Worm (Caenorhabditis elegans): ENCODE results near the gene F54C8.7.

F54C8.7 gene

ce11 chrIII:9453962-9454361, at the start of gene F54C8.7:
F54C8.7 (minus strand) TSS chrIII:9454062.
- TF ChIP-seq W03F9.2 (tag; optimal IDR thresholded peaks at IDR 0.05) (no peak), him-1 (tag; optimal IDR thresholded peaks at IDR 0.05) (no peak), dao-5 (tag; optimal IDR thresholded peaks at IDR 0.05) (no peak)

DNA sequence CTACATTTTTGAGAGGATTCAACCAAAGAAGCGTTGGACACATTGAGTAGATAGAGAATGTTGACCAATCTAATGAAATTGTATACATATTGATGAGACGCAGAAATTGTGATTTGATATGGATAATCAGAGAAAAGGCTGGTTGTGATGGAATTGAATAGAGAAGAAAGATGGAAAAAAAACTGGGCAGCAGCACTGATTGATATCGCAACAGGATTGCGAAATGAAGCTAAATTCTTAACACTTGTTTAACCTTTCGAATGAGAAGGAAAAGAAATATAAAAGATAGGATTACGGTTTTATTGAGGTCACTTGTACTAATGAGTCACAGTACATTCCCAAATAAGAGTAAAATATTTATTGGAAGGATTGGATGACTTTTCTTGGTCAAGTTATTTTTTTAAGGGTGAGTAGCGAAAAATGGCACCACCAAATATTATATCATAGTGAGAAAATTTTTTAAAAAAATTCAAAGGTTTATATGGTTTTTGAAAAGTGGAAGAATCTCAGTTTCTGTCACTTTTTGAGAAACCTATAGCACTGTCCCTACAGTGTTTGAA, 48.4 kb upstream of the F54C8.7 start:
- TF ChIP-seq him-1 (tag; optimal IDR thresholded peaks at IDR 0.05) (no peak), W03F9.2 (tag; optimal IDR thresholded peaks at IDR 0.05) (no peak), dao-5 (tag; optimal IDR thresholded peaks at IDR 0.05) (no peak)

ce11 chrIII:9501072-9501471, 47.2 kb upstream of the F54C8.7 start:
- TF ChIP-seq dao-5 (tag; optimal IDR thresholded peaks at IDR 0.05) (no peak), W03F9.2 (tag; optimal IDR thresholded peaks at IDR 0.05) (no peak), him-1 (tag; optimal IDR thresholded peaks at IDR 0.05) (no peak)

ce11 chrIII:9500267-9500666, 46.4 kb upstream of the F54C8.7 start, which contains the start of gene sod-4:
sod-4 (minus strand) TSS chrIII:9500375.
- TF ChIP-seq him-1 (tag; optimal IDR thresholded peaks at IDR 0.05), result no peak
- no peak for TF ChIP-seq W03F9.2 (tag; optimal IDR thresholded peaks at IDR 0.05)
- no peak for TF ChIP-seq dao-5 (tag; optimal IDR thresholded peaks at IDR 0.05)

ce11 chrIII:9497412-9497811, 43.5 kb upstream of the F54C8.7 start:
- TF ChIP-seq W03F9.2 (tag; optimal IDR thresholded peaks at IDR 0.05), result no peak
- no peak for TF ChIP-seq him-1 (tag; optimal IDR thresholded peaks at IDR 0.05)
- no peak for TF ChIP-seq dao-5 (tag; optimal IDR thresholded peaks at IDR 0.05)

DNA sequence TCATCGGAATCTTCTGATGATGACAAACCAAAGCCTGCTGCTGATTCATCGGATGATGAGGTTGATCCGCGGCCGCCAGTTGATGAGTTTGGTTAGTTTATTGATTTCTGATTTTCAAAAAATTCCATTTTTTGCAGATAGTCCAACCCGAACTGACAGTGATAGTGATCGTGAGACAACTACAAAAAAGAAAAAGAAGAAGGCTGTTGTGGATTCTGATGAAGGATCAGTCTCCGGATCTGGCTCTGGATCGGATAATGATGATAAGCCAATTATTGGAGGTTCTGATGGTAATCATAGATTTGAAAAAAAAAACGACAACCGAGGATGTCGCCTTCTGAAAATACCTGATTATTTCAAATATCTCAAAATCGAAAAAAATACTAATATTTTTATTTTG, 42.2 kb upstream of the F54C8.7 start:
- TF ChIP-seq dao-5 (tag; optimal IDR thresholded peaks at IDR 0.05) (no peak), W03F9.2 (tag; optimal IDR thresholded peaks at IDR 0.05) (no peak), him-1 (tag; optimal IDR thresholded peaks at IDR 0.05) (no peak)

DNA sequence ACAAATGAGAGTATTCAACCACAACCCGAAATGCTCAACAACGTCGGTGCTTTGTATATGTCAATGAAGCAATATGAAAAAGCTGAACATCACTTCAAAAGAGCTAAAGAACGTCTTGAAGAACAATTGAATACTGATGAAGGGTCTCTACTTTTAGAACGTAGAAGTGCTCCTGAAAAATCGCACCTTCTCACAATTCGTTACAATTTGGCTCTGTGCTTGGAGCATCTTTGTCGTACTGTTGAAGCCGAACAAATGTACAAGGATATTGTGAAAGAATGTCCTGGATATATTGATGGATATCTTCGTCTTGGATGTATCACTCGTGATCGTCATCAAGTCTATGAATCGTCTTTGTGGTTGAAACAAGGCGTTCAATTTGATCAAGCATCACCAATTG, 40.3 kb upstream of the F54C8.7 start:
- TF ChIP-seq W03F9.2 (tag; optimal IDR thresholded peaks at IDR 0.05), result no peak
- no peak for TF ChIP-seq him-1 (tag; optimal IDR thresholded peaks at IDR 0.05)
- no peak for TF ChIP-seq dao-5 (tag; optimal IDR thresholded peaks at IDR 0.05)

ce11 chrIII:9490783-9491547, 37.1 kb upstream of the F54C8.7 start, which contains the start of the genes dars-1 and ctr-9:
dars-1 (minus strand) TSS chrIII:9491215.
ctr-9 (plus strand) TSS chrIII:9491396.
- TF ChIP-seq W03F9.2 (tag; optimal IDR thresholded peaks at IDR 0.05) (peak; percentile 18), him-1 (tag; optimal IDR thresholded peaks at IDR 0.05) (no peak)

DNA sequence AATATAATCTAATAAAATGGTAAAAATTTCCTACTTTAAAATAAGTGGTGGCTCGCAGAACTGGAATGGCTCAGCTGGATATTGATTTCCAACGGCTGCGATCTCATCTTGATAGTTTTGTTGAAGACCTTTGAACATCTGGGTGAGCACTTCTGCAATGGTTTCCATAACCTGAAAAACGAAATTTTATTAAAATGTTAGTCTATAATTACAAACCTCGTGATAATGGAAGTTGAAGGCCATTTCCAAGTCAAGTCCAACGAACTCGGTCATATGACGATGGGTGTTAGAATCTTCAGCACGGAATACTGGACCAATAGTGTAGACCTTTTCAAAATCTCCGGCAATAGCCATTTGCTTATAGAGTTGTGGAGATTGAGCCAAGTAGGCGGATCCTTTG, 35.9 kb upstream of the F54C8.7 start:
- TF ChIP-seq dao-5 (tag; optimal IDR thresholded peaks at IDR 0.05) (no peak), W03F9.2 (tag; optimal IDR thresholded peaks at IDR 0.05) (no peak), him-1 (tag; optimal IDR thresholded peaks at IDR 0.05) (no peak)

DNA sequence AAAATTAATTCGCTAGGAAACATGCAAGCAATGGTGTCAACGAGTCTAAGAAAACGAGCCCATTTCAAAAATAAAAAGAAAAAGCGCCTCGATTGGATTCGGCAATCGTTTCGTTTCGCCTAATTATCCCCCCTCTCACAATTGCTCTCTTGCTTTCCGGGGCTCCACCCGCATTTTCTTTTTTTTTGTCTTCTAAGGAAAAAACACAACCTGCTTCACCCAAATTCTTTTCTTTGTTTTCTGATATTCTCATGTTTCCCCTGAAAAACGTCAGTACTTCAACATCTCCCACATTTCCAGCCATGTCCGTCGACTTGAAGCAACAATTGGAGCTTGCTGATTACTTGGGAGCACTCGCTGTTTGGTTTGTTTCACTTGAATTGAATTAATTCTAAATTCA, 34.6 kb upstream of the F54C8.7 start, which contains the start of gene nlp-36:
nlp-36 (plus strand) TSS at position 301 of the 400 bp plus-strand sequence.
- TF ChIP-seq dao-5 (tag; optimal IDR thresholded peaks at IDR 0.05), result no peak
- no peak for TF ChIP-seq W03F9.2 (tag; optimal IDR thresholded peaks at IDR 0.05)
- no peak for TF ChIP-seq him-1 (tag; optimal IDR thresholded peaks at IDR 0.05)

- no peak for TF ChIP-seq dao-5 (tag; optimal IDR thresholded peaks at IDR 0.05)
- TF ChIP-seq him-1 (tag; optimal IDR thresholded peaks at IDR 0.05), result no peak
Measured at ce11 chrIII:9488027-9488426, 34.2 kb upstream of the F54C8.7 start.

DNA sequence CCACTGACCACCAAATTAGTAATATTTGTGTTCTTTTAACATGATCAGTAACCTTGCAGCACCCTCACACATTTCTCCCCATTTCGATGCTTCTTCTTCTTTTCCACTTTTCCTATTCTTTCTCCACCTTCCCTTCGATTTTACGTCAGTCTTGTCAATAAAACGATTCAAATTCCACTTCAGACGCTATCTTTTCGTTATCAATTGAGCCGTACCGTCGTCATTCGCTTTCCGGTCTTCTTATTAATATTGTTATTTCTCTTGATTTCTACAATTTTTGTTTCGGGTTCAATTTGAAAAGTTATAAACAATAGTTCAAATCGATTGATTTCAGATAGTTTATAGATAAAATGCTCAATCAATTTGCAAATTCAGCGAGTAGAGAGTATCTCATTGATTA, 33.6 kb upstream of the F54C8.7 start:
- no peak for TF ChIP-seq dao-5 (tag; optimal IDR thresholded peaks at IDR 0.05)
- TF ChIP-seq him-1 (tag; optimal IDR thresholded peaks at IDR 0.05), result no peak
- TF ChIP-seq W03F9.2 (tag; optimal IDR thresholded peaks at IDR 0.05), result no peak

- TF ChIP-seq dao-5 (tag; optimal IDR thresholded peaks at IDR 0.05) (no peak), him-1 (tag; optimal IDR thresholded peaks at IDR 0.05) (no peak), W03F9.2 (tag; optimal IDR thresholded peaks at IDR 0.05) (no peak)
Measured at ce11 chrIII:9485373-9485772, 31.5 kb upstream of the F54C8.7 start, which contains the start of gene bre-3. bre-3 (minus strand) TSS chrIII:9485473.

DNA sequence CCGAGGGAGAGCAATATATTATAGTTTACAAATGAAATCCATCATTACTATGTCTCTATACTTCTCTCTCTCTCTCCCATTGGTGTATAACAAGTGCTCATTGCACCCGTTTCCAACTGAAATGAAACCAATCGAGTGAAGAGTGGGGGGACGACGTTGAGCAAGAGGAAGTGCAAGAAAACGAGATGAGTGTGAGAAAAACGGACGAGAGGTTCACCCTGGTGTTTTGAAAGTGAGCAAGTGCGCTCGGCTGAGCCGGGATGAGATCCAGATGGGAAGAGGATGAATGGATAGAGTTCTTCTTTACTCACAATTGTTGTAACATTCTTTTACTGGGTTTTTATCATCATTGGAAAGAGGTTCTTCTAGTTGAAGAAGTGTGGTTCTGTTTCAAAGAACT, 29.9 kb upstream of the F54C8.7 start:
- TF ChIP-seq dao-5 (tag; optimal IDR thresholded peaks at IDR 0.05) (no peak), him-1 (tag; optimal IDR thresholded peaks at IDR 0.05) (no peak), W03F9.2 (tag; optimal IDR thresholded peaks at IDR 0.05) (no peak)
